Fruit fly (Drosophila melanogaster) whole organism, embryonic: ENCODE measurements around the gene Tim17a1.

Source experiments
- CG10274 ChIP-seq: fragments of 200-800 bp; sonication (Bioruptor generic); optimal IDR thresholded peaks from 3 replicates; lab custom pipeline; 2017; ENCODE audit warnings: missing biosample characterization, mild to moderate bottlenecking, missing genetic modification characterization
- CG12071 ChIP-seq: fragments of 200-800 bp; sonication (Bioruptor generic); optimal IDR thresholded peaks from 3 replicates; lab custom pipeline; 2018; ENCODE audit warnings: missing biosample characterization, mild to moderate bottlenecking, missing genetic modification characterization
- CG12299 ChIP-seq: fragments of 200-800 bp; sonication (Bioruptor generic); optimal IDR thresholded peaks from 2 replicates; lab custom pipeline; 2018; ENCODE audit warnings: missing biosample characterization, mild to moderate bottlenecking, missing genetic modification characterization
- CG15011 ChIP-seq: fragments of 200-800 bp; sonication (Bioruptor generic); optimal IDR thresholded peaks from 3 replicates; lab custom pipeline; 2018; ENCODE audit warnings: missing biosample characterization, mild to moderate bottlenecking, missing genetic modification characterization
- CG15696 ChIP-seq: fragments of 200-800 bp; sonication (Bioruptor generic); optimal IDR thresholded peaks from 2 replicates; lab custom pipeline; 2019; ENCODE audit warnings: missing biosample characterization, mild to moderate bottlenecking, missing genetic modification characterization, moderate library complexity
- CG1792 ChIP-seq: fragments of 200-800 bp; sonication (Bioruptor generic); optimal IDR thresholded peaks from 2 replicates; lab custom pipeline; 2016; ENCODE audit warnings: missing biosample characterization, missing genetic modification characterization
- CG18476 ChIP-seq: fragments of 200-800 bp; sonication (Bioruptor generic); optimal IDR thresholded peaks from 2 replicates; lab custom pipeline; 2016; ENCODE audit warnings: missing biosample characterization, mild to moderate bottlenecking, missing genetic modification characterization
- CG2678 ChIP-seq: fragments of 200-800 bp; sonication (Bioruptor generic); optimal IDR thresholded peaks from 3 replicates; lab custom pipeline; 2019; ENCODE audit warnings: missing biosample characterization, mild to moderate bottlenecking, missing genetic modification characterization, moderate library complexity
- CG31365 ChIP-seq: fragments of 200-800 bp; sonication (Bioruptor generic); optimal IDR thresholded peaks from 2 replicates; lab custom pipeline; 2018; ENCODE audit warnings: missing biosample characterization, mild to moderate bottlenecking, missing genetic modification characterization
- CG31388 ChIP-seq: fragments of 200-800 bp; sonication (Bioruptor generic); optimal IDR thresholded peaks from 2 replicates; lab custom pipeline; 2016; ENCODE audit warnings: missing biosample characterization, missing genetic modification characterization
- CG32772 ChIP-seq: fragments of 200-800 bp; sonication (Bioruptor generic); IDR thresholded peaks from 2 replicates; pipeline ENCODE4 v1.3.6; 2022; ENCODE audit warnings: missing biosample characterization, missing genetic modification characterization
- CG3281 ChIP-seq: fragments of 200-800 bp; sonication (Bioruptor generic); optimal IDR thresholded peaks from 3 replicates; lab custom pipeline; 2017; ENCODE audit warnings: missing biosample characterization, mild to moderate bottlenecking, missing genetic modification characterization
- CG33213 ChIP-seq: fragments of 200-800 bp; sonication (Bioruptor generic); optimal IDR thresholded peaks from 3 replicates; lab custom pipeline; 2016; ENCODE audit warnings: missing biosample characterization, missing genetic modification characterization
- CG34422 ChIP-seq: fragments of 200-800 bp; sonication (Bioruptor generic); IDR thresholded peaks from 3 replicates; pipeline ENCODE4 v1.3.6; 2022; ENCODE audit warnings: missing biosample characterization, missing genetic modification characterization
- CG6813 ChIP-seq: fragments of 200-800 bp; sonication (Bioruptor generic); optimal IDR thresholded peaks from 2 replicates; lab custom pipeline; 2017; ENCODE audit warnings: missing biosample characterization, missing genetic modification characterization, mild to moderate bottlenecking, moderate library complexity, missing genetic modification reagents
- CkIIα-i1 ChIP-seq: fragments of 200-800 bp; sonication (Bioruptor generic); IDR thresholded peaks from 2 replicates; pipeline ENCODE4 v1.3.6; 2022; ENCODE audit warnings: missing biosample characterization, missing genetic modification characterization
- Dek ChIP-seq: fragments of 200-800 bp; sonication (Bioruptor generic); optimal IDR thresholded peaks from 3 replicates; lab custom pipeline; 2019; ENCODE audit warnings: missing biosample characterization, mild to moderate bottlenecking, missing genetic modification characterization, moderate library complexity
- Dip3 ChIP-seq: fragments of 200-800 bp; sonication (Bioruptor generic); optimal IDR thresholded peaks from 3 replicates; lab custom pipeline; 2016; ENCODE audit warnings: missing biosample characterization, missing genetic modification characterization
- Hey ChIP-seq: fragments of 200-800 bp; sonication (Bioruptor generic); optimal IDR thresholded peaks from 3 replicates; lab custom pipeline; 2018; ENCODE audit warnings: missing biosample characterization, mild to moderate bottlenecking, missing genetic modification characterization
- Hsf ChIP-seq: fragments of 200-800 bp; sonication (Bioruptor generic); optimal IDR thresholded peaks from 3 replicates; lab custom pipeline; 2016; ENCODE audit warnings: missing biosample characterization, missing genetic modification characterization
- MTF-1 ChIP-seq: fragments of 200-800 bp; sonication (Bioruptor generic); optimal IDR thresholded peaks from 2 replicates; lab custom pipeline; 2018; ENCODE audit warnings: missing biosample characterization, mild to moderate bottlenecking, missing genetic modification characterization, borderline replicate concordance
- Ptx1 ChIP-seq: fragments of 200-800 bp; sonication (Bioruptor generic); IDR thresholded peaks from 2 replicates; pipeline ENCODE4 v1.3.6; 2022; ENCODE audit warnings: missing biosample characterization, missing genetic modification characterization
- Rfx ChIP-seq: fragments of 200-800 bp; sonication (Bioruptor generic); IDR thresholded peaks from 2 replicates; pipeline ENCODE4 v1.3.6; 2022; ENCODE audit warnings: missing biosample characterization, missing genetic modification characterization
- Usf ChIP-seq: fragments of 200-800 bp; sonication (Bioruptor generic); optimal IDR thresholded peaks from 2 replicates; lab custom pipeline; 2017; ENCODE audit warnings: missing genotype, missing biosample characterization, missing genetic modification characterization
- ara ChIP-seq: fragments of 200-800 bp; sonication (Bioruptor generic); IDR thresholded peaks from 2 replicates; pipeline ENCODE4 v1.3.6; 2022; ENCODE audit warnings: missing biosample characterization, missing genetic modification characterization
- az2 ChIP-seq: fragments of 200-800 bp; sonication (Bioruptor generic); optimal IDR thresholded peaks from 3 replicates; lab custom pipeline; 2016; ENCODE audit warnings: missing biosample characterization, missing genetic modification characterization
- cato ChIP-seq: fragments of 200-800 bp; sonication (Bioruptor generic); optimal IDR thresholded peaks from 2 replicates; lab custom pipeline; 2016; ENCODE audit warnings: missing biosample characterization, missing genetic modification characterization, borderline replicate concordance
- dimm ChIP-seq: fragments of 200-800 bp; sonication (Bioruptor generic); IDR thresholded peaks from 2 replicates; pipeline ENCODE4 v1.3.6; 2022; ENCODE audit warnings: missing biosample characterization, missing genetic modification characterization
- dysf ChIP-seq: fragments of 200-800 bp; sonication (Bioruptor generic); IDR thresholded peaks from 3 replicates; pipeline ENCODE4 v1.3.6; 2022; ENCODE audit warnings: missing biosample characterization, missing genetic modification characterization
- esg ChIP-seq: fragments of 200-800 bp; sonication (Bioruptor generic); conservative IDR thresholded peaks from 2 replicates; pipeline ENCODE4 v1.3.6; 2022; ENCODE audit warnings: missing biosample characterization, missing genetic modification characterization
- eve ChIP-seq, 2 experiments: fragments of >200 bp; optimal IDR thresholded peaks; 2 replicates each; lab custom pipeline; 2017; ENCODE audit warnings: missing biosample characterization in 2 of 2, missing genetic modification characterization in 2 of 2
- exex ChIP-seq: fragments of 200-800 bp; sonication (Bioruptor generic); optimal IDR thresholded peaks from 4 replicates; lab custom pipeline; 2018; ENCODE audit warnings: missing biosample characterization, mild to moderate bottlenecking, missing genetic modification characterization, moderate library complexity
- fd96Cb ChIP-seq: fragments of 200-800 bp; sonication (Bioruptor generic); optimal IDR thresholded peaks from 2 replicates; lab custom pipeline; 2018; ENCODE audit warnings: missing biosample characterization, mild to moderate bottlenecking, missing genetic modification characterization, moderate library complexity
- gsb ChIP-seq: fragments of 200-800 bp; sonication (Bioruptor generic); IDR thresholded peaks from 2 replicates; pipeline ENCODE4 v1.3.6; 2022; ENCODE audit warnings: missing biosample characterization, missing genetic modification characterization
- hbn ChIP-seq: fragments of 200-800 bp; sonication (Bioruptor generic); IDR thresholded peaks from 2 replicates; pipeline ENCODE4 v1.3.6; 2022; ENCODE audit warnings: missing biosample characterization, missing genetic modification characterization; ENCODE audit not compliant: partially characterized antibody
- mld ChIP-seq: fragments of 200-800 bp; sonication (Bioruptor generic); IDR thresholded peaks from 3 replicates; pipeline ENCODE4 v1.3.6; 2022; ENCODE audit warnings: missing biosample characterization, missing genetic modification characterization; ENCODE audit not compliant: partially characterized antibody
- nau ChIP-seq: fragments of 200-800 bp; sonication (Bioruptor generic); optimal IDR thresholded peaks from 3 replicates; lab custom pipeline; 2017; ENCODE audit warnings: missing biosample characterization, mild to moderate bottlenecking, missing genetic modification characterization, missing genetic modification reagents
- nerfin-1 ChIP-seq: fragments of 200-800 bp; sonication (Bioruptor generic); optimal IDR thresholded peaks from 3 replicates; lab custom pipeline; 2019; ENCODE audit warnings: missing biosample characterization, mild to moderate bottlenecking, missing genetic modification characterization, moderate library complexity
- nmo ChIP-seq: fragments of 200-800 bp; sonication (Bioruptor generic); optimal IDR thresholded peaks from 2 replicates; lab custom pipeline; 2018; ENCODE audit warnings: missing biosample characterization, mild to moderate bottlenecking, missing genetic modification characterization, moderate library complexity
- otp ChIP-seq: fragments of 200-800 bp; sonication (Bioruptor generic); IDR thresholded peaks from 3 replicates; pipeline ENCODE4, ENCODE4 v1.3.6; 2022; ENCODE audit warnings: missing biosample characterization, missing genetic modification characterization
- sc ChIP-seq, 3 experiments: fragments of >200 bp in 2 of 3; fragments of 200-800 bp in 1 of 3; sonication (Bioruptor generic) in 1 of 3; optimal IDR thresholded peaks; 2 replicates in 2 of 3; 3 replicates in 1 of 3; lab custom pipeline; 2017; ENCODE audit warnings: mild to moderate bottlenecking in 1 of 3, missing biosample characterization in 1 of 3, missing genetic modification characterization in 1 of 3, missing genetic modification reagents in 1 of 3
- sens ChIP-seq: fragments of 200-800 bp; sonication (Bioruptor generic); peaks from one replicate; lab custom pipeline; 2016; ENCODE audit warnings: missing biosample characterization, missing genetic modification characterization
- stwl ChIP-seq: fragments of 200-800 bp; sonication (Bioruptor generic); optimal IDR thresholded peaks from 3 replicates; lab custom pipeline; 2018; ENCODE audit warnings: missing biosample characterization, mild to moderate bottlenecking, missing genetic modification characterization, moderate library complexity
- sug ChIP-seq: fragments of 200-800 bp; optimal IDR thresholded peaks from 2 replicates; lab custom pipeline; 2019; ENCODE audit warnings: missing biosample characterization, mild to moderate bottlenecking, missing genetic modification characterization, moderate library complexity
- zen ChIP-seq: fragments of 200-800 bp; sonication (Bioruptor generic); optimal IDR thresholded peaks from 3 replicates; lab custom pipeline; 2018; ENCODE audit warnings: missing biosample characterization, mild to moderate bottlenecking, missing genetic modification characterization, moderate library complexity

The Tim17a1 gene

dm6 chr3R:12370643-12370995 is 6.1 kb upstream of the Tim17a1 start (continued):
- TF ChIP-seq CG34422 (GFP tag; lab: Robert Waterston, UW) = peak; percentile 10; the same call in 1 of the 3 replicates
- TF ChIP-seq sc (optimal IDR thresholded peaks at IDR 0.05; lab: Kevin White, UChicago) = no peak
- no peak for TF ChIP-seq sc (GFP tag; optimal IDR thresholded peaks at IDR 0.05; lab: Kevin White, UChicago)
- TF ChIP-seq CG31365 (tag; lab: Kevin White, UChicago) = no peak

dm6 chr3R:12369793-12370642 is 5.5 kb upstream of the Tim17a1 start:
- TF ChIP-seq CG15696 (tag; lab: Kevin White, UChicago) = peak; percentile 67
- no peak for TF ChIP-seq dysf (GFP tag; lab: Robert Waterston, UW)
- TF ChIP-seq CG31388 (GFP tag; lab: Kevin White, UChicago) = peak; percentile 2
- TF ChIP-seq Ptx1 (GFP tag; lab: Robert Waterston, UW) = 0 out of 2 replicates have a peak, but pooled peaks have one; percentile 1
- TF ChIP-seq CG12071 = no peak
- TF ChIP-seq zen (tag; lab: Kevin White, UChicago) = peak; percentile 30
- no peak for TF ChIP-seq CG12299
- peak; percentile 69 for TF ChIP-seq sens (GFP tag; lab: Kevin White, UChicago)
- TF ChIP-seq CG33213 (GFP tag; lab: Kevin White, UChicago) = peak; percentile 18
- peak; percentile 47 for TF ChIP-seq CG6813 (GFP tag; lab: Kevin White, UChicago)
- no peak for TF ChIP-seq Hsf (GFP tag; lab: Kevin White, UChicago)
- TF ChIP-seq hbn = no peak
- no peak for TF ChIP-seq gsb (GFP tag; lab: Robert Waterston, UW)
- TF ChIP-seq eve (GFP tag; optimal IDR thresholded peaks at IDR 0.05; lab: Kevin White, UChicago) = peak in 1 of 2 experiments; percentile 13
- peak; percentile 62 for TF ChIP-seq MTF-1 (GFP tag; lab: Kevin White, UChicago)
- no peak for TF ChIP-seq Rfx
- peak; percentile 4 for TF ChIP-seq az2 (GFP tag; lab: Kevin White, UChicago)
- TF ChIP-seq exex (tag; lab: Kevin White, UChicago) = no peak
- TF ChIP-seq Usf (GFP tag; lab: Kevin White, UChicago) = no peak
- TF ChIP-seq nau (GFP tag; lab: Kevin White, UChicago) = peak; percentile 0
- TF ChIP-seq CG15011 = no peak
- no peak for TF ChIP-seq mld (GFP tag; lab: Robert Waterston, UW)
- peak; percentile 23 for TF ChIP-seq stwl (tag; lab: Kevin White, UChicago)
- TF ChIP-seq CG1792 (GFP tag; lab: Kevin White, UChicago) = no peak
- peak; percentile 97 for TF ChIP-seq sug (tag; lab: Kevin White, UChicago)
- TF ChIP-seq CkIIα-i1 (GFP tag; lab: Robert Waterston, UW) = no peak
- no peak for TF ChIP-seq CG32772 (GFP tag; lab: Robert Waterston, UW)
- TF ChIP-seq nmo (GFP tag; lab: Kevin White, UChicago) = no peak
- TF ChIP-seq CG3281 (GFP tag; lab: Kevin White, UChicago) = peak; percentile 2
- no peak for TF ChIP-seq CG18476 (GFP tag; lab: Kevin White, UChicago)

dm6 chr3R:12369135-12369792 is 4.8 kb upstream of the Tim17a1 start, which contains the start of gene GstD1:
Gene GstD1 (minus strand): TSS chr3R:12369268.
- TF ChIP-seq CG32772 (GFP tag; lab: Robert Waterston, UW) (peak; percentile 76), CG2678 (peak; percentile 49), fd96Cb (tag; lab: Kevin White, UChicago) (peak; percentile 54), Hey (tag; lab: Kevin White, UChicago) (peak; percentile 18), nerfin-1 (tag; lab: Kevin White, UChicago) (no peak), ara (GFP tag; lab: Robert Waterston, UW) (no peak), cato (GFP tag; lab: Kevin White, UChicago) (no peak), CG10274 (GFP tag; lab: Kevin White, UChicago) (peak; percentile 86), otp (GFP tag; lab: Robert Waterston, UW) (no peak), Dip3 (GFP tag; lab: Kevin White, UChicago) (peak; percentile 58), esg (GFP tag; lab: Robert Waterston, UW) (peak; percentile 16; the same call in 1 of the 2 replicates), dimm (GFP tag; lab: Robert Waterston, UW) (no peak), CG18476 (GFP tag; lab: Kevin White, UChicago) (peak; percentile 7), CkIIα-i1 (GFP tag; lab: Robert Waterston, UW) (no peak), Dek (tag; lab: Kevin White, UChicago) (peak; percentile 33)
